Fruit fly (Drosophila melanogaster) whole organism, embryonic: ENCODE data around the gene fz.

Source experiments
- ATbp ChIP-seq: fragments of 200-800 bp; sonication (Bioruptor generic); optimal IDR thresholded peaks from 2 replicates; lab custom pipeline; 2017; ENCODE audit warnings: missing biosample characterization, mild to moderate bottlenecking, missing genetic modification characterization, missing genetic modification reagents
- Abd-B ChIP-seq: fragments of 200-800 bp; sonication (Bioruptor generic); optimal IDR thresholded peaks from 2 replicates; lab custom pipeline; 2018; ENCODE audit warnings: missing biosample characterization, mild to moderate bottlenecking, missing genetic modification characterization, moderate library complexity
- Ada2b ChIP-seq: fragments of 200-800 bp; sonication (Bioruptor generic); IDR thresholded peaks from 2 replicates; pipeline ENCODE4 v1.3.6; 2022; ENCODE audit warnings: missing biosample characterization, missing genetic modification characterization
- CG11504 ChIP-seq: fragments of 200-800 bp; sonication (Bioruptor generic); optimal IDR thresholded peaks from 3 replicates; lab custom pipeline; 2019; ENCODE audit warnings: missing biosample characterization, mild to moderate bottlenecking, missing genetic modification characterization, moderate library complexity
- CG11560 ChIP-seq: fragments of 200-800 bp; sonication (Bioruptor generic); IDR thresholded peaks from 3 replicates; pipeline ENCODE4 v1.3.6; 2022; ENCODE audit warnings: missing biosample characterization, missing genetic modification characterization
- CG12236 ChIP-seq: fragments of 200-800 bp; sonication (Bioruptor generic); optimal IDR thresholded peaks from 2 replicates; lab custom pipeline; 2016; ENCODE audit warnings: missing biosample characterization, missing genetic modification characterization
- CG12744 ChIP-seq: fragments of 200-800 bp; sonication (Bioruptor generic); optimal IDR thresholded peaks from 2 replicates; lab custom pipeline; 2016; ENCODE audit warnings: missing biosample characterization, missing genetic modification characterization
- CG14050 ChIP-seq: fragments of 200-800 bp; sonication (Bioruptor generic); IDR thresholded peaks from 3 replicates; pipeline ENCODE4 v1.3.6; 2022; ENCODE audit warnings: missing biosample characterization, missing genetic modification characterization
- CG14441 ChIP-seq: fragments of 200-800 bp; sonication (Bioruptor generic); IDR thresholded peaks from 2 replicates; pipeline ENCODE4 v1.3.6; 2022; ENCODE audit warnings: missing biosample characterization, missing genetic modification characterization
- CG14667 ChIP-seq: fragments of 200-800 bp; sonication (Bioruptor generic); IDR thresholded peaks from 2 replicates; pipeline ENCODE4 v1.3.6; 2022; ENCODE audit warnings: missing biosample characterization, missing genetic modification characterization
- CG15011 ChIP-seq: fragments of 200-800 bp; sonication (Bioruptor generic); optimal IDR thresholded peaks from 3 replicates; lab custom pipeline; 2018; ENCODE audit warnings: missing biosample characterization, mild to moderate bottlenecking, missing genetic modification characterization
- CG1602 ChIP-seq: fragments of 200-800 bp; sonication (Bioruptor generic); optimal IDR thresholded peaks from 3 replicates; lab custom pipeline; 2016; ENCODE audit warnings: missing biosample characterization, missing genetic modification characterization
- CG1647 ChIP-seq: fragments of 200-800 bp; sonication (Bioruptor generic); optimal IDR thresholded peaks from 3 replicates; lab custom pipeline; 2016; ENCODE audit warnings: missing biosample characterization, missing genetic modification characterization
- CG17829 ChIP-seq: fragments of 200-800 bp; optimal IDR thresholded peaks from 2 replicates; lab custom pipeline; 2019; ENCODE audit warnings: missing biosample characterization, mild to moderate bottlenecking, missing genetic modification characterization, moderate library complexity
- CG18764 ChIP-seq: fragments of 200-800 bp; sonication (Bioruptor generic); optimal IDR thresholded peaks from 3 replicates; lab custom pipeline; 2016; ENCODE audit warnings: missing biosample characterization, missing genetic modification characterization
- CG2712 ChIP-seq: fragments of 200-800 bp; optimal IDR thresholded peaks from 3 replicates; lab custom pipeline; 2019; ENCODE audit warnings: missing biosample characterization, mild to moderate bottlenecking, missing genetic modification characterization, moderate library complexity
- CG31388 ChIP-seq: fragments of 200-800 bp; sonication (Bioruptor generic); optimal IDR thresholded peaks from 2 replicates; lab custom pipeline; 2016; ENCODE audit warnings: missing biosample characterization, missing genetic modification characterization
- CG31441 ChIP-seq: fragments of 200-800 bp; sonication (Bioruptor generic); IDR thresholded peaks from 2 replicates; pipeline ENCODE4 v1.3.6; 2022; ENCODE audit warnings: missing biosample characterization, missing genetic modification characterization
- CG3726 ChIP-seq: fragments of 200-800 bp; sonication (Bioruptor generic); IDR thresholded peaks from 3 replicates; pipeline ENCODE4, ENCODE4 v1.3.6; 2022; ENCODE audit warnings: missing biosample characterization, missing genetic modification characterization
- CG6765 ChIP-seq: fragments of 200-800 bp; sonication (Bioruptor generic); optimal IDR thresholded peaks from 3 replicates; lab custom pipeline; 2017; ENCODE audit warnings: missing biosample characterization, mild to moderate bottlenecking, missing genetic modification characterization
- CG7271 ChIP-seq: fragments of 200-800 bp; sonication (Bioruptor generic); optimal IDR thresholded peaks from 2 replicates; lab custom pipeline; 2018; ENCODE audit warnings: missing biosample characterization, mild to moderate bottlenecking, missing genetic modification characterization, moderate library complexity
- CG7963 ChIP-seq: fragments of 200-800 bp; sonication (Bioruptor generic); IDR thresholded peaks from 3 replicates; pipeline ENCODE4 v1.3.6; 2022; ENCODE audit warnings: missing biosample characterization, missing genetic modification characterization; ENCODE audit not compliant: partially characterized antibody
- CG7987 ChIP-seq: fragments of 200-800 bp; sonication (Bioruptor generic); optimal IDR thresholded peaks from 2 replicates; lab custom pipeline; 2018; ENCODE audit warnings: missing biosample characterization, mild to moderate bottlenecking, missing genetic modification characterization, moderate library complexity
- CG8359 ChIP-seq: fragments of 200-800 bp; sonication (Bioruptor generic); optimal IDR thresholded peaks from 2 replicates; lab custom pipeline; 2017; ENCODE audit warnings: missing biosample characterization, mild to moderate bottlenecking, missing genetic modification characterization, borderline replicate concordance
- CG9876 ChIP-seq: fragments of 200-800 bp; sonication (Bioruptor generic); optimal IDR thresholded peaks from 2 replicates; lab custom pipeline; 2016; ENCODE audit warnings: missing biosample characterization, missing genetic modification characterization
- CTCF ChIP-seq: fragments of 200-800 bp; sonication (Bioruptor generic); optimal IDR thresholded peaks from 2 replicates; lab custom pipeline; 2017; ENCODE audit warnings: missing biosample characterization, mild to moderate bottlenecking, missing genetic modification characterization, moderate library complexity
- CoRest ChIP-seq: fragments of 200-800 bp; sonication (Bioruptor generic); optimal IDR thresholded peaks from 3 replicates; lab custom pipeline; 2018; ENCODE audit warnings: missing biosample characterization, mild to moderate bottlenecking, missing genetic modification characterization, moderate library complexity
- Dip3 ChIP-seq: fragments of 200-800 bp; sonication (Bioruptor generic); optimal IDR thresholded peaks from 3 replicates; lab custom pipeline; 2016; ENCODE audit warnings: missing biosample characterization, missing genetic modification characterization
- Fer3 ChIP-seq: fragments of 200-800 bp; sonication (Bioruptor generic); optimal IDR thresholded peaks from 2 replicates; lab custom pipeline; 2018; ENCODE audit warnings: missing biosample characterization, mild to moderate bottlenecking, missing genetic modification characterization, moderate library complexity
- Hey ChIP-seq: fragments of 200-800 bp; sonication (Bioruptor generic); optimal IDR thresholded peaks from 3 replicates; lab custom pipeline; 2018; ENCODE audit warnings: missing biosample characterization, mild to moderate bottlenecking, missing genetic modification characterization
- Hr51 ChIP-seq, 2 experiments: fragments of 200-800 bp; sonication (Bioruptor generic); optimal IDR thresholded peaks; 2 replicates in 1 of 2; 3 replicates in 1 of 2; lab custom pipeline; 2016 to 2018; ENCODE audit warnings: missing biosample characterization in 2 of 2, missing genetic modification characterization in 2 of 2, mild to moderate bottlenecking in 1 of 2, moderate library complexity in 1 of 2
- Optix ChIP-seq: fragments of 200-800 bp; sonication (Bioruptor generic); IDR thresholded peaks from 3 replicates; pipeline ENCODE4 v1.3.6; 2022; ENCODE audit warnings: missing biosample characterization, missing genetic modification characterization
- Taf1 ChIP-seq: fragments of 200-800 bp; sonication (Bioruptor generic); IDR thresholded peaks from 2 replicates; pipeline ENCODE4 v1.3.6; 2022; ENCODE audit warnings: missing biosample characterization, missing genetic modification characterization
- Tbp ChIP-seq: fragments of >200 bp; optimal IDR thresholded peaks from 2 replicates; lab custom pipeline; 2018; ENCODE audit warnings: missing biosample characterization, missing genetic modification characterization
- Xrp1 ChIP-seq: fragments of 200-800 bp; sonication (Bioruptor generic); IDR thresholded peaks from 2 replicates; pipeline ENCODE4 v1.3.6; 2022; ENCODE audit warnings: missing biosample characterization, missing genetic modification characterization
- ase ChIP-seq: fragments of 200-800 bp; sonication (Bioruptor generic); IDR thresholded peaks from 3 replicates; pipeline ENCODE4 v1.3.6; 2022; ENCODE audit warnings: missing biosample characterization, missing genetic modification characterization
- bcd ChIP-seq: fragments of 200-800 bp; sonication (Bioruptor generic); optimal IDR thresholded peaks from 2 replicates; lab custom pipeline; 2017; ENCODE audit warnings: missing biosample characterization, mild to moderate bottlenecking, missing genetic modification characterization
- bsh ChIP-seq, 2 experiments: fragments of 200-800 bp; sonication (Bioruptor generic); optimal IDR thresholded peaks; 2 replicates each; lab custom pipeline; 2017 to 2018; ENCODE audit warnings: mild to moderate bottlenecking in 2 of 2, missing biosample characterization in 2 of 2, missing genetic modification characterization in 2 of 2, moderate library complexity in 1 of 2
- dpn ChIP-seq, 2 experiments: fragments of 200-800 bp; sonication (Bioruptor generic); optimal IDR thresholded peaks; 3 replicates each; lab custom pipeline; 2016; ENCODE audit warnings: missing biosample characterization in 2 of 2, missing genetic modification characterization in 2 of 2
- dysf ChIP-seq: fragments of 200-800 bp; sonication (Bioruptor generic); IDR thresholded peaks from 3 replicates; pipeline ENCODE4 v1.3.6; 2022; ENCODE audit warnings: missing biosample characterization, missing genetic modification characterization
- emc ChIP-seq: fragments of 200-800 bp; sonication (Bioruptor generic); optimal IDR thresholded peaks from 2 replicates; lab custom pipeline; 2016; ENCODE audit warnings: missing biosample characterization, missing genetic modification characterization
- eve ChIP-seq, 2 experiments: fragments of >200 bp; optimal IDR thresholded peaks; 2 replicates each; lab custom pipeline; 2017; ENCODE audit warnings: missing biosample characterization in 2 of 2, missing genetic modification characterization in 2 of 2
- inv ChIP-seq: fragments of 200-800 bp; sonication (Bioruptor generic); IDR thresholded peaks from 2 replicates; pipeline ENCODE4 v1.3.6; 2022; ENCODE audit warnings: missing biosample characterization, missing genetic modification characterization; ENCODE audit not compliant: partially characterized antibody
- lmd ChIP-seq: fragments of 200-800 bp; sonication (Bioruptor generic); IDR thresholded peaks from 2 replicates; pipeline ENCODE4 v1.3.6; 2022; ENCODE audit warnings: missing biosample characterization, missing genetic modification characterization
- lov ChIP-seq, 2 experiments: fragments of 200-800 bp in 1 of 2; fragments of >200 bp in 1 of 2; sonication (Bioruptor generic) in 1 of 2; IDR thresholded peaks in 1 of 2; optimal IDR thresholded peaks in 1 of 2; 2 replicates in 1 of 2; 3 replicates in 1 of 2; pipeline versions ENCODE4 v1.3.6 to Lab custom; 2017 to 2022; ENCODE audit warnings: missing biosample characterization in 1 of 2, missing genetic modification characterization in 1 of 2
- mld ChIP-seq: fragments of 200-800 bp; sonication (Bioruptor generic); IDR thresholded peaks from 3 replicates; pipeline ENCODE4 v1.3.6; 2022; ENCODE audit warnings: missing biosample characterization, missing genetic modification characterization; ENCODE audit not compliant: partially characterized antibody
- phol ChIP-seq: fragments of 200-800 bp; sonication (Bioruptor generic); optimal IDR thresholded peaks from 3 replicates; lab custom pipeline; 2018; ENCODE audit warnings: missing biosample characterization, mild to moderate bottlenecking, missing genetic modification characterization, moderate library complexity
- run ChIP-seq: fragments of 200-800 bp; sonication (Bioruptor generic); optimal IDR thresholded peaks from 3 replicates; lab custom pipeline; 2018; ENCODE audit warnings: missing biosample characterization, mild to moderate bottlenecking, missing genetic modification characterization
- ttk ChIP-seq: fragments of 200-800 bp; sonication (Bioruptor generic); IDR thresholded peaks from 2 replicates; pipeline ENCODE4 v2.1.2; 2022; ENCODE audit warnings: missing biosample characterization, missing genetic modification characterization
- unc-4 ChIP-seq: fragments of 200-800 bp; sonication (Bioruptor generic); IDR thresholded peaks from 2 replicates; pipeline ENCODE4 v1.3.6; 2022; ENCODE audit warnings: missing biosample characterization, missing genetic modification characterization; ENCODE audit not compliant: partially characterized antibody
- wdn ChIP-seq: fragments of 200-800 bp; sonication (Bioruptor generic); IDR thresholded peaks from 2 replicates; pipeline ENCODE4 v1.3.6; 2022; ENCODE audit warnings: missing biosample characterization, missing genetic modification characterization

Gene fz

dm6 chr3L:14303848-14304247, 29.7 kb downstream of the fz start (continued):
- peak; percentile 87 for TF ChIP-seq CG9876 (GFP tag; lab: Kevin White, UChicago)
- TF ChIP-seq Hr51 (GFP tag; optimal IDR thresholded peaks at IDR 0.05; lab: Kevin White, UChicago) = peak; percentile 74 to 87
- no peak for TF ChIP-seq Tbp (GFP tag; lab: Kevin White, UChicago)
- peak; percentile 89 for TF ChIP-seq CG1647 (GFP tag; lab: Kevin White, UChicago)
- TF ChIP-seq Xrp1 (GFP tag; lab: Robert Waterston, UW) = peak; percentile 99
- peak; percentile 84 for TF ChIP-seq Fer3
- TF ChIP-seq inv (GFP tag; lab: Robert Waterston, UW) = no peak
- peak; percentile 73 for TF ChIP-seq CG11560 (tag; lab: Robert Waterston, UW)
- peak; percentile 85 for TF ChIP-seq CG7987 (GFP tag; lab: Kevin White, UChicago)
- TF ChIP-seq eve (GFP tag; optimal IDR thresholded peaks at IDR 0.05; lab: Kevin White, UChicago) = peak; percentile 81 to 97
- peak; percentile 83 for TF ChIP-seq run (tag; lab: Kevin White, UChicago)
- TF ChIP-seq CG7963 (GFP tag; lab: Robert Waterston, UW) = no peak
- TF ChIP-seq lov (optimal IDR thresholded peaks at IDR 0.05; lab: Kevin White, UChicago) = no peak
- TF ChIP-seq lov (GFP tag; IDR thresholded peaks at IDR 0.05; lab: Robert Waterston, UW) = peak; percentile 99
- TF ChIP-seq CG18764 (GFP tag; lab: Kevin White, UChicago) = peak; percentile 93
- peak; percentile 91 for TF ChIP-seq CG3726 (GFP tag; lab: Robert Waterston, UW)
- TF ChIP-seq CG31388 (GFP tag; lab: Kevin White, UChicago) = peak; percentile 92
- peak; percentile 90 for TF ChIP-seq CG11504
- peak; percentile 29 for TF ChIP-seq CG6765 (GFP tag; lab: Kevin White, UChicago)
- peak; percentile 61; the same call in 1 of the 2 replicates for TF ChIP-seq wdn (GFP tag; lab: Robert Waterston, UW)
- TF ChIP-seq dysf (GFP tag; lab: Robert Waterston, UW) = peak; percentile 91
- TF ChIP-seq lmd (GFP tag; lab: Robert Waterston, UW) = peak; percentile 92
- TF ChIP-seq CG14667 = peak; percentile 93
- peak; percentile 98 for TF ChIP-seq CG17829 (tag; lab: Kevin White, UChicago)
- TF ChIP-seq Hey = peak; percentile 73
- peak; percentile 89 for TF ChIP-seq Ada2b (GFP tag; lab: Robert Waterston, UW)
- TF ChIP-seq CG7271 (tag; lab: Kevin White, UChicago) = peak; percentile 85
- TF ChIP-seq dpn (GFP tag; optimal IDR thresholded peaks at IDR 0.05; lab: Kevin White, UChicago) = peak; percentile 90 to 96
- TF ChIP-seq CG31441 (GFP tag; lab: Robert Waterston, UW) = peak; percentile 95
- peak; percentile 96 for TF ChIP-seq CG12236
- TF ChIP-seq Taf1 (GFP tag; lab: Robert Waterston, UW) = peak; percentile 64
- TF ChIP-seq CG2712 = peak; percentile 99
- TF ChIP-seq CG12744 = peak; percentile 89
- TF ChIP-seq CG8359 (GFP tag; lab: Kevin White, UChicago) = peak; percentile 91
- TF ChIP-seq phol = peak; percentile 96
- TF ChIP-seq ATbp (GFP tag; lab: Kevin White, UChicago) = peak; percentile 92
- TF ChIP-seq CG15011 = peak; percentile 84
- no peak for TF ChIP-seq mld
- TF ChIP-seq unc-4 = no peak
- peak; percentile 87 for TF ChIP-seq CG14050 (GFP tag; lab: Robert Waterston, UW)
- TF ChIP-seq CG1602 = peak; percentile 96
- peak; percentile 87 for TF ChIP-seq bcd (GFP tag; lab: Kevin White, UChicago)
- TF ChIP-seq CTCF (GFP tag; lab: Kevin White, UChicago) = peak; percentile 58
- peak; percentile 93 for TF ChIP-seq CoRest
- TF ChIP-seq ttk (GFP tag; lab: Robert Waterston, UW) = peak; percentile 93
- peak; percentile 58 for TF ChIP-seq Dip3
- peak; percentile 71 for TF ChIP-seq emc (GFP tag; lab: Kevin White, UChicago)
- TF ChIP-seq CG14441 (GFP tag; lab: Robert Waterston, UW) = peak; percentile 83
- peak; percentile 80 to 99 for TF ChIP-seq bsh (GFP tag; optimal IDR thresholded peaks at IDR 0.05; lab: Kevin White, UChicago)
- peak; percentile 93 for TF ChIP-seq ase (GFP tag; lab: Robert Waterston, UW)
- TF ChIP-seq Optix = peak; percentile 95
- peak; percentile 89 for TF ChIP-seq Abd-B (GFP tag; lab: Kevin White, UChicago)
